Fruit fly (Drosophila melanogaster) whole organism, adult: ENCODE data around the gene Creld.

Experiments used
- CG11617 ChIP-seq: fragments of 200-800 bp; sonication (Bioruptor generic); optimal IDR thresholded peaks from 2 replicates; lab custom pipeline; 2017; ENCODE audit warnings: mild to moderate bottlenecking, missing biosample characterization, missing genetic modification reagents, missing genetic modification characterization
- CG12768 ChIP-seq: fragments of 200-800 bp; sonication (Bioruptor generic); optimal IDR thresholded peaks from 2 replicates; lab custom pipeline; 2017; ENCODE audit warnings: missing biosample characterization, missing genetic modification characterization, mild to moderate bottlenecking, moderate library complexity, missing genetic modification reagents
- CG14711 ChIP-seq: fragments of 200-800 bp; sonication (Bioruptor generic); optimal IDR thresholded peaks from 2 replicates; lab custom pipeline; 2018; ENCODE audit warnings: missing biosample characterization, mild to moderate bottlenecking, missing genetic modification characterization, moderate library complexity
- CG1620 ChIP-seq: fragments of 200-800 bp; sonication (Bioruptor generic); optimal IDR thresholded peaks from 2 replicates; lab custom pipeline; 2016; ENCODE audit warnings: missing biosample characterization, missing genetic modification characterization
- CG33017 ChIP-seq: fragments of 200-800 bp; sonication (Bioruptor generic); optimal IDR thresholded peaks from 2 replicates; lab custom pipeline; 2018; ENCODE audit warnings: missing biosample characterization, mild to moderate bottlenecking, missing genetic modification characterization, moderate library complexity
- CG5204 ChIP-seq: fragments of 200-800 bp; sonication (Bioruptor generic); optimal IDR thresholded peaks from 2 replicates; lab custom pipeline; 2016; ENCODE audit warnings: missing biosample characterization, missing genetic modification characterization
- CG7045 ChIP-seq: fragments of 200-800 bp; sonication (Bioruptor generic); optimal IDR thresholded peaks from 2 replicates; lab custom pipeline; 2017; ENCODE audit warnings: missing biosample characterization, mild to moderate bottlenecking, missing genetic modification characterization
- CG7101 ChIP-seq: fragments of 200-800 bp; sonication (Bioruptor generic); optimal IDR thresholded peaks from 2 replicates; lab custom pipeline; 2018; ENCODE audit warnings: missing biosample characterization, mild to moderate bottlenecking, missing genetic modification characterization, moderate library complexity
- Clk ChIP-seq: fragments of 200-800 bp; sonication (Bioruptor generic); optimal IDR thresholded peaks from 2 replicates; lab custom pipeline; 2017; ENCODE audit warnings: missing biosample characterization, missing genetic modification characterization
- Crg-1 ChIP-seq: fragments of 200-800 bp; sonication (Bioruptor generic); optimal IDR thresholded peaks from 2 replicates; lab custom pipeline; 2016; ENCODE audit warnings: missing biosample characterization, missing genetic modification characterization
- Hr96 ChIP-seq: fragments of 200-800 bp; sonication (Bioruptor generic); optimal IDR thresholded peaks from 2 replicates; lab custom pipeline; 2016; ENCODE audit warnings: missing biosample characterization, missing genetic modification characterization
- Mnt ChIP-seq: fragments of 200-800 bp; sonication (Bioruptor generic); optimal IDR thresholded peaks from 2 replicates; lab custom pipeline; 2016; ENCODE audit warnings: missing biosample characterization, mild to moderate bottlenecking, missing genetic modification characterization
- bab1 ChIP-seq: fragments of 200-800 bp; sonication (Bioruptor generic); optimal IDR thresholded peaks from 3 replicates; lab custom pipeline; 2019; ENCODE audit warnings: missing biosample characterization, mild to moderate bottlenecking, missing genetic modification characterization, moderate library complexity
- cic ChIP-seq: fragments of 200-800 bp; sonication (Bioruptor generic); optimal IDR thresholded peaks from 2 replicates; lab custom pipeline; 2017; ENCODE audit warnings: missing biosample characterization, mild to moderate bottlenecking, missing genetic modification characterization, moderate library complexity
- cnc ChIP-seq, 2 experiments: fragments of >200 bp; optimal IDR thresholded peaks; 2 replicates each; lab custom pipeline; 2017
- kay ChIP-seq: fragments of 200-800 bp; sonication (Bioruptor generic); peaks from one replicate; lab custom pipeline; 2016; ENCODE audit warnings: missing biosample characterization, missing genetic modification characterization, borderline replicate concordance
- ovo ChIP-seq: fragments of 200-800 bp; sonication (Bioruptor generic); optimal IDR thresholded peaks from 2 replicates; lab custom pipeline; 2016; ENCODE audit warnings: missing biosample characterization, missing genetic modification characterization
- pad ChIP-seq: fragments of 200-800 bp; sonication (Bioruptor generic); optimal IDR thresholded peaks from 3 replicates; lab custom pipeline; 2017; ENCODE audit warnings: missing biosample characterization, missing genetic modification characterization, mild to moderate bottlenecking, moderate library complexity, missing genetic modification reagents
- tj ChIP-seq: fragments of 200-800 bp; sonication (Bioruptor generic); optimal IDR thresholded peaks from 3 replicates; lab custom pipeline; 2017; ENCODE audit warnings: missing biosample characterization, mild to moderate bottlenecking, missing genetic modification characterization, moderate library complexity
- toe ChIP-seq: fragments of 200-800 bp; sonication (Bioruptor generic); optimal IDR thresholded peaks from 2 replicates; lab custom pipeline; 2016; ENCODE audit warnings: missing biosample characterization, missing genetic modification characterization

Gene Creld

DNA sequence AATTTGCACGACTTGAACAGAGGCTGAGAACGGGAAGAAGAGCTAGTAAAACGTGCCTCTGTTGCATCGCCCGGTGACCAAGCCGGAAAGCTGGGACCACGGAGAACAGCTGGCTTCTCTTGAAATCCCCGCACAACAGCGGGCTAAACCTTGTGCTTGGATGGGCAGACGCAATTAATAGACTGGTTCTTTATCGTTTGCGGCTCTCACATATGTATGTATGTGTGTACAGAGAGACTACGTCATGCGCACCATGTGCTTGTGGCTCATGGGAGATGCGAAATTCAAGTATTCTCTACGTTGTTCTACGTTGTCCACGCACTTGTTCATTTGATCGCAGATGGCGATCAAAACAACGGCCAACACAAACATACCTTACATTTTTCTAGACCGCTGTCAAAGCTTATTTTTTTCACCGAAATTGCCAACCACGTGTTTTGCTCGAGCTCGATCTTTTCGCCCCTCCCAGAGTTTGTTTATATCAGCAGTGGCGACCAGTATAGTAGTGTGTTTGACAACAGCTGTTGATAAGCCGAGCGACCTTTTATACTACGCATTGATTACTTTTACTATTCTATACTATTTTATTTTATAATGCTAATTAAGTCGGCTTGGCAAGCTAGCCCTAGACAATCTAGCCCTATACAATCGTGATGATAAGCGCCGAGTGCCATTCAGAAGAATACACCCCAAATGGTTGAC lies 7.1 kb downstream of the Creld start:
- TF ChIP-seq pad (GFP tag; lab: Kevin White, UChicago) (no peak), cnc (optimal IDR thresholded peaks at IDR 0.05; lab: Kevin White, UChicago) (no peak), tj (no peak), toe (no peak), Crg-1 (GFP tag; lab: Kevin White, UChicago) (no peak), Clk (GFP tag; lab: Kevin White, UChicago) (no peak), kay (peak; percentile 95), CG1620 (GFP tag; lab: Kevin White, UChicago) (no peak), CG12768 (GFP tag; lab: Kevin White, UChicago) (peak; percentile 39), ovo (GFP tag; lab: Kevin White, UChicago) (no peak), CG7045 (GFP tag; lab: Kevin White, UChicago) (no peak), cic (GFP tag; lab: Kevin White, UChicago) (peak; percentile 97), Mnt (GFP tag; lab: Kevin White, UChicago) (peak; percentile 96), CG11617 (GFP tag; lab: Kevin White, UChicago) (no peak)

DNA sequence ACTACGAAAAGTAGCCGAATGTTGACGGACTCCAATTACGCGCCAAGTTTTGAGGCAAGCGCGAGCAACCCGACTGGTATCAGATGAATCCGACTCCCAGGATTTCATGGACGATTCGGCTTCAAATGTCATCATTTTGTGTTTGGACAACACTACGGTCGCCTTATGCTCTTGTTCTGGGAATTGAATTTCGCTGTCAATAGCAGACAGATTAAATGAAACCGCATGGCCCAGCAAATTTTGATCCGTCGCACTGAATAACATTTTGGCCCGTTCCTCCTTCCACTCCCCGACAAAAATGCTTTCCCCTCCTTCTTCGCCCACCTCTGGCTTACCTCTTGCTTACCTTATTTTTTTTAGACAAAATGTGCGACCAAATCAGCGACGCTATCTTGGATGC lies 7.9 kb downstream of the Creld start:
- no peak for TF ChIP-seq kay
- TF ChIP-seq bab1 (GFP tag; lab: Kevin White, UChicago) = no peak
- TF ChIP-seq CG11617 (GFP tag; lab: Kevin White, UChicago) = no peak
- TF ChIP-seq tj = peak; percentile 99
- no peak for TF ChIP-seq toe
- TF ChIP-seq CG7101 (tag; lab: Kevin White, UChicago) = no peak
- no peak for TF ChIP-seq ovo (GFP tag; lab: Kevin White, UChicago)
- no peak for TF ChIP-seq CG14711 (tag; lab: Kevin White, UChicago)
- TF ChIP-seq CG12768 (GFP tag; lab: Kevin White, UChicago) = no peak

DNA sequence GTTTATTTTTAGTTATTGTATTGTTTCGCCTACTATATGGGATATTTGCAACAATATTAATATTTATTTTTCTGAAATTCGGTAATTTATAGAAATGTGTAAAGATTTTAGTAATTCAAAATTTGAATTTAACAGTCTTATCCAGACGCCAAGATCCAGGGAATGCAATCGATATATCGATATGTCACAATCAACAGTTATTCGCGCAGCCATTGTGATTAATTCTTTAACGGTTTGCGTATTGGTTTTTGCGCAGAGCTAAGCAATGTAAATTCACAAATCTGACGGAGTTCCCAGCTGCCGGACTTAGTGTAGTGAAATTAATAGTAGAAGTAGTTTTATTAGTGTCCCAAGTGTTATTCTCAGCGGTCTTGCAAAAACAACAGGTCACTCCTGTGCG lies 12.2 kb downstream of the Creld start, which contains the start of gene ND-15:
Gene ND-15 (plus strand): TSS at position 298 of the 400 bp plus-strand sequence.
- TF ChIP-seq CG5204 (GFP tag; lab: Kevin White, UChicago) = no peak
- TF ChIP-seq Crg-1 (GFP tag; lab: Kevin White, UChicago) = no peak
- TF ChIP-seq pad (GFP tag; lab: Kevin White, UChicago) = no peak
- TF ChIP-seq CG33017 (tag; lab: Kevin White, UChicago) = no peak
- peak; percentile 88 for TF ChIP-seq ovo (GFP tag; lab: Kevin White, UChicago)
- no peak for TF ChIP-seq Clk (GFP tag; lab: Kevin White, UChicago)
- no peak for TF ChIP-seq cnc (optimal IDR thresholded peaks at IDR 0.05; lab: Kevin White, UChicago)
- TF ChIP-seq kay = peak; percentile 11
- no peak for TF ChIP-seq CG14711 (tag; lab: Kevin White, UChicago)
- peak; percentile 21 for TF ChIP-seq tj
- TF ChIP-seq CG7045 (GFP tag; lab: Kevin White, UChicago) = no peak
- no peak for TF ChIP-seq CG1620 (GFP tag; lab: Kevin White, UChicago)
- TF ChIP-seq CG12768 (GFP tag; lab: Kevin White, UChicago) = no peak
- no peak for TF ChIP-seq cic (GFP tag; lab: Kevin White, UChicago)
- TF ChIP-seq bab1 (GFP tag; lab: Kevin White, UChicago) = peak; percentile 72
- no peak for TF ChIP-seq Mnt (GFP tag; lab: Kevin White, UChicago)
- TF ChIP-seq Hr96 (GFP tag; lab: Kevin White, UChicago) = no peak
- TF ChIP-seq CG11617 (GFP tag; lab: Kevin White, UChicago) = no peak

DNA sequence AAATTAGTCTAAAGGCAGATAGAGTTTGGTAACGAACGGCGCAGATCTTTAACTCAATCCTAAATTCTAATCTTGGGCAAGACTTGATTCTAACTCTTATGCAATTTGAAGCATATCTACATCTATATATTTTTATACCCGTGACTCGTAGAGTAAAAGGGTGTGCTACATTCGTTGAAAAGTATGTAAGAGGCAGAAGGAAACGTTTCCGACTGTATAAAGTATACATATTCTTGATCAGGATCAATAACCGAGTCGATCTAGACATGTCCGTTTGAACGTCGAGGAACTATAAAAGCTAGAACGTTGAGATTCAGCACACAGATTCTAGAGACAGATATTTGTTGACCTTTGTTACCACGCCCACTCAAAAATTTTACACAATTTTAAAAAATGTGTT lies 14.2 kb downstream of the Creld start, which contains the start of gene CG13694:
Gene CG13694 (minus strand): TSS at position 101 of the 400 bp plus-strand sequence.
- TF ChIP-seq ovo (GFP tag; lab: Kevin White, UChicago) (no peak), Hr96 (GFP tag; lab: Kevin White, UChicago) (no peak), Mnt (GFP tag; lab: Kevin White, UChicago) (no peak), pad (GFP tag; lab: Kevin White, UChicago) (no peak), CG12768 (GFP tag; lab: Kevin White, UChicago) (no peak), tj (no peak), CG33017 (tag; lab: Kevin White, UChicago) (no peak), CG1620 (GFP tag; lab: Kevin White, UChicago) (no peak), Crg-1 (GFP tag; lab: Kevin White, UChicago) (no peak), CG5204 (GFP tag; lab: Kevin White, UChicago) (no peak), kay (no peak), toe (no peak), CG11617 (GFP tag; lab: Kevin White, UChicago) (no peak), cic (GFP tag; lab: Kevin White, UChicago) (no peak), Clk (GFP tag; lab: Kevin White, UChicago) (no peak), CG7101 (tag; lab: Kevin White, UChicago) (no peak), CG7045 (GFP tag; lab: Kevin White, UChicago) (no peak)

DNA sequence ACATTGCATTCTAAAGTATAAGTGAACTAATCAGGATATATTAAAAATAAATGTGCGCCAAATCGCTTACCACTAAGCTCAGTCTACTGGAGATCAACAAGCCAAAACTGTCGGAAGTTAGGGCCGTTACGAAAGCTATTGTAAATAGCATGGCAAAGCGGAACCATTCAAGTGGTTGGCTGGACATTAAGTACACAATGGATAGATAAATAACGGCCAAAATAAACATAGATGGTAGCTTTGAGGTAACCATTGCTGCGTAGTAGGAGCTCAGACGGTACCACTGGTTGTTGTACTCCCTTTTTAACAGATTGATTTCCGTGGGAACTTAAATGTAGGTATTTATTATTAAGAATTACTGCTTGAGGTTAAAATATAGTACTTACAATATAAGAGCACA lies 15.6 kb downstream of the Creld start:
- peak; percentile 1 for TF ChIP-seq ovo (GFP tag; lab: Kevin White, UChicago)
- no peak for TF ChIP-seq CG33017 (tag; lab: Kevin White, UChicago)
- peak; percentile 2 for TF ChIP-seq kay
